Fruit fly (Drosophila melanogaster) whole organism, prepupa: ENCODE data around the gene CG12535.

Experiments used
- Blimp-1 ChIP-seq: fragments of 200-800 bp; sonication (Bioruptor generic); optimal IDR thresholded peaks from 3 replicates; lab custom pipeline; 2017; ENCODE audit warnings: missing biosample characterization, missing genetic modification characterization, mild to moderate bottlenecking, moderate library complexity, missing genetic modification reagents
- CG10669 ChIP-seq: fragments of 200-800 bp; sonication (Bioruptor generic); optimal IDR thresholded peaks from 3 replicates; lab custom pipeline; 2018; ENCODE audit warnings: missing biosample characterization, mild to moderate bottlenecking, missing genetic modification characterization, moderate library complexity
- CG11762 ChIP-seq: fragments of 200-800 bp; sonication (Bioruptor generic); optimal IDR thresholded peaks from 3 replicates; lab custom pipeline; 2016; ENCODE audit warnings: missing biosample characterization, missing genetic modification characterization; ENCODE audit not compliant: insufficient read depth
- CG11902 ChIP-seq: fragments of 200-800 bp; sonication (Bioruptor generic); optimal IDR thresholded peaks from 3 replicates; lab custom pipeline; 2016; ENCODE audit warnings: missing biosample characterization, missing genetic modification characterization
- CG15336 ChIP-seq: fragments of 200-800 bp; sonication (Bioruptor generic); IDR thresholded peaks from 2 replicates; pipeline ENCODE4 v1.3.6; 2022; ENCODE audit warnings: missing biosample characterization, missing genetic modification characterization
- CG1621 ChIP-seq: fragments of 200-800 bp; sonication (Bioruptor generic); optimal IDR thresholded peaks from 3 replicates; lab custom pipeline; 2018; ENCODE audit warnings: missing biosample characterization, mild to moderate bottlenecking, missing genetic modification characterization
- CG16779 ChIP-seq: fragments of 200-800 bp; sonication (Bioruptor generic); optimal IDR thresholded peaks from 3 replicates; lab custom pipeline; 2017; ENCODE audit warnings: missing biosample characterization, mild to moderate bottlenecking, missing genetic modification characterization
- CG3032 ChIP-seq: fragments of 200-800 bp; optimal IDR thresholded peaks from 2 replicates; lab custom pipeline; 2019; ENCODE audit warnings: missing biosample characterization, mild to moderate bottlenecking, missing genetic modification characterization, moderate library complexity
- CG31627 ChIP-seq: fragments of 200-800 bp; sonication (Bioruptor generic); optimal IDR thresholded peaks from 3 replicates; lab custom pipeline; 2016; ENCODE audit warnings: missing biosample characterization, missing genetic modification characterization
- CG32006 ChIP-seq: fragments of 200-800 bp; sonication (Bioruptor generic); optimal IDR thresholded peaks from 3 replicates; lab custom pipeline; 2017; ENCODE audit warnings: missing biosample characterization, mild to moderate bottlenecking, missing genetic modification characterization
- CG34406 ChIP-seq: fragments of 200-800 bp; sonication (Bioruptor generic); optimal IDR thresholded peaks from 3 replicates; lab custom pipeline; 2016; ENCODE audit warnings: missing biosample characterization, missing genetic modification characterization
- CG6163 ChIP-seq: fragments of 200-800 bp; sonication (Bioruptor generic); IDR thresholded peaks from 3 replicates; pipeline ENCODE4 v1.3.6; 2022; ENCODE audit warnings: missing biosample characterization, missing genetic modification characterization
- CG6276 ChIP-seq: fragments of 200-800 bp; sonication (Bioruptor generic); optimal IDR thresholded peaks from 2 replicates; lab custom pipeline; 2017; ENCODE audit warnings: missing biosample characterization, mild to moderate bottlenecking, missing genetic modification characterization
- CG6808 ChIP-seq: fragments of 200-800 bp; sonication (Bioruptor generic); optimal IDR thresholded peaks from 3 replicates; lab custom pipeline; 2017; ENCODE audit warnings: missing biosample characterization, missing genetic modification characterization, mild to moderate bottlenecking, moderate library complexity, missing genetic modification reagents
- CG7368 ChIP-seq: fragments of 200-800 bp; sonication (Bioruptor generic); optimal IDR thresholded peaks from 3 replicates; lab custom pipeline; 2016; ENCODE audit warnings: missing biosample characterization, missing genetic modification characterization
- CG8119 ChIP-seq: fragments of 200-800 bp; sonication (Bioruptor generic); IDR thresholded peaks from 3 replicates; pipeline ENCODE4 v1.3.6; 2022; ENCODE audit warnings: missing biosample characterization, missing genetic modification characterization
- CG8319 ChIP-seq: fragments of 200-800 bp; sonication (Bioruptor generic); optimal IDR thresholded peaks from 3 replicates; lab custom pipeline; 2016; ENCODE audit warnings: missing biosample characterization, missing genetic modification characterization
- CG8632 ChIP-seq: fragments of 200-800 bp; sonication (Bioruptor generic); optimal IDR thresholded peaks from 3 replicates; lab custom pipeline; 2016; ENCODE audit warnings: missing biosample characterization, missing genetic modification characterization
- CG9139 ChIP-seq: fragments of 200-800 bp; sonication (Bioruptor generic); optimal IDR thresholded peaks from 3 replicates; lab custom pipeline; 2017; ENCODE audit warnings: missing biosample characterization, mild to moderate bottlenecking, missing genetic modification characterization
- Eip75B ChIP-seq: fragments of 200-800 bp; sonication (Bioruptor generic); optimal IDR thresholded peaks from 3 replicates; lab custom pipeline; 2016; ENCODE audit warnings: missing biosample characterization, missing genetic modification characterization
- Eip78C ChIP-seq: fragments of 200-800 bp; sonication (Bioruptor generic); peaks from one replicate; lab custom pipeline; 2016; ENCODE audit warnings: missing biosample characterization, missing genetic modification characterization
- Ets96B ChIP-seq: fragments of 200-800 bp; optimal IDR thresholded peaks from 2 replicates; lab custom pipeline; 2019; ENCODE audit warnings: missing biosample characterization, mild to moderate bottlenecking, missing genetic modification characterization, moderate library complexity
- Sox102F ChIP-seq: fragments of 200-800 bp; sonication (Bioruptor generic); optimal IDR thresholded peaks from 2 replicates; lab custom pipeline; 2016; ENCODE audit warnings: missing biosample characterization, mild to moderate bottlenecking, missing genetic modification characterization
- Sox14 ChIP-seq: fragments of 200-800 bp; sonication (Bioruptor generic); optimal IDR thresholded peaks from 3 replicates; lab custom pipeline; 2016; ENCODE audit warnings: missing biosample characterization, missing genetic modification characterization
- Sox15 ChIP-seq: fragments of 200-800 bp; sonication (Bioruptor generic); optimal IDR thresholded peaks from 3 replicates; lab custom pipeline; 2016; ENCODE audit warnings: missing biosample characterization, missing genetic modification characterization
- acj6 ChIP-seq: fragments of 200-800 bp; sonication (Bioruptor generic); optimal IDR thresholded peaks from 3 replicates; lab custom pipeline; 2016; ENCODE audit warnings: missing biosample characterization, missing genetic modification characterization
- dsx ChIP-seq: fragments of 200-800 bp; optimal IDR thresholded peaks from 3 replicates; lab custom pipeline; 2019; ENCODE audit warnings: missing biosample characterization, mild to moderate bottlenecking, missing genetic modification characterization, moderate library complexity; ENCODE audit not compliant: poor library complexity, severe bottlenecking
- eg ChIP-seq: fragments of 200-800 bp; sonication (Bioruptor generic); IDR thresholded peaks from 3 replicates; pipeline ENCODE4 v1.3.6; 2022; ENCODE audit warnings: missing biosample characterization, missing genetic modification characterization
- fkh ChIP-seq: fragments of 200-800 bp; sonication (Bioruptor generic); optimal IDR thresholded peaks from 3 replicates; lab custom pipeline; 2017; ENCODE audit warnings: missing biosample characterization, mild to moderate bottlenecking, missing genetic modification characterization, moderate library complexity
- lz ChIP-seq: fragments of 200-800 bp; sonication (Bioruptor generic); optimal IDR thresholded peaks from 3 replicates; lab custom pipeline; 2016; ENCODE audit warnings: missing biosample characterization, missing genetic modification characterization
- pdm3 ChIP-seq: fragments of 200-800 bp; sonication (Bioruptor generic); optimal IDR thresholded peaks from 3 replicates; lab custom pipeline; 2016; ENCODE audit warnings: missing biosample characterization, missing genetic modification characterization
- salr ChIP-seq, 2 experiments: fragments of 200-800 bp; sonication (Bioruptor generic); optimal IDR thresholded peaks; 3 replicates each; lab custom pipeline; 2016 to 2018; ENCODE audit warnings: missing biosample characterization in 2 of 2, missing genetic modification characterization in 2 of 2, mild to moderate bottlenecking in 1 of 2
- ss ChIP-seq, 2 experiments: fragments of 200-800 bp; sonication (Bioruptor generic); optimal IDR thresholded peaks; 2 replicates in 1 of 2; 3 replicates in 1 of 2; lab custom pipeline; 2017 to 2018; ENCODE audit warnings: mild to moderate bottlenecking in 2 of 2, missing biosample characterization in 2 of 2, missing genetic modification characterization in 2 of 2, moderate library complexity in 1 of 2
- svp ChIP-seq: fragments of 200-800 bp; sonication (Bioruptor generic); peaks from one replicate; lab custom pipeline; 2016; ENCODE audit warnings: missing biosample characterization, missing genetic modification characterization
- topi ChIP-seq: fragments of 200-800 bp; sonication (Bioruptor generic); optimal IDR thresholded peaks from 3 replicates; lab custom pipeline; 2016; ENCODE audit warnings: missing biosample characterization, missing genetic modification characterization
- vri ChIP-seq: fragments of 200-800 bp; sonication (Bioruptor generic); optimal IDR thresholded peaks from 3 replicates; lab custom pipeline; 2016; ENCODE audit warnings: missing biosample characterization, mild to moderate bottlenecking, missing genetic modification characterization

Gene CG12535

DNA sequence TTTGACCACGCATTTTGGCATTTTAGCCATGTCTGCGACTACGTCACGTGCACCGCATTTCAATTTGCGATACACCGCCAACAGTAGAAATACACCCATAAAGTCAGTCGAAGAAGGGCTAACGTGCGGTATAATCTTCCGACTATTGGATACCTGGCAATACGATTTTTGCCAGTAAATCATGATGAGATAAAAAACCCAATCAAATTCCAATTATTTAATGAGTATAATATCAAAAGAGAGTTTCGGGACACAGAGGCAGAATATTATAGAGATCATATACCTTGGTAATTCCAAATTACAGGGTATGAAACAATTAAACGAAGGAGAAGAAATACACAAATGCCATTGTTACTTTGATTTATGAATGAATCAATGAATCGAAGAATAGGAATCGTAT, 45.3 kb downstream of the CG12535 start (continued):
- TF ChIP-seq CG6276 (GFP tag; lab: Kevin White, UChicago), result no peak
- TF ChIP-seq CG1621 (tag; lab: Kevin White, UChicago), result no peak
- TF ChIP-seq CG32006 (GFP tag; lab: Kevin White, UChicago), result no peak
- TF ChIP-seq CG34406 (GFP tag; lab: Kevin White, UChicago), result no peak
- TF ChIP-seq salr (GFP tag; optimal IDR thresholded peaks at IDR 0.05; lab: Kevin White, UChicago), result no peak
- TF ChIP-seq Sox15, result no peak
- TF ChIP-seq acj6, result no peak

DNA sequence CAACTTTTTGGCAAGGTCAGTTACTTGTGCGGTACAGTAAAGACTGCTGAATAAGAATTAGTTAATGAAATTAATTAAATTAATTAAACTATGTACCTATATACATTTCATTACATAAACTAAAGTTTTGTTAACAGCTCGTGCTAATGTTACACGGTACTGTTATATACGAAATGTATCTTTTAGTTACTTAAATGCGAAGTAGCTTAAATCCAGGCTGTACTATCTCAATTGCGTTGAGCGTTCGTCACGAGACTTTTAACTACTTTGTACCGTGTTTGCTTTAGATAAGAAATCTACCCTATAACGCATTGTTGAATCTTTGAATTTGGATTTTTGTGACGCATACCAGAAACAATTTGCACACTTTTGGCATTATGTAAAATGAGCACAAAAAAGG, 49.5 kb downstream of the CG12535 start:
- no peak for TF ChIP-seq CG6276 (GFP tag; lab: Kevin White, UChicago)
- no peak for TF ChIP-seq Blimp-1 (GFP tag; lab: Kevin White, UChicago)
- TF ChIP-seq CG8632 (GFP tag; lab: Kevin White, UChicago), result no peak
- no peak for TF ChIP-seq CG32006 (GFP tag; lab: Kevin White, UChicago)
- peak; percentile 49 for TF ChIP-seq fkh (GFP tag; lab: Kevin White, UChicago)
- no peak for TF ChIP-seq dsx (GFP tag; lab: Kevin White, UChicago)

DNA sequence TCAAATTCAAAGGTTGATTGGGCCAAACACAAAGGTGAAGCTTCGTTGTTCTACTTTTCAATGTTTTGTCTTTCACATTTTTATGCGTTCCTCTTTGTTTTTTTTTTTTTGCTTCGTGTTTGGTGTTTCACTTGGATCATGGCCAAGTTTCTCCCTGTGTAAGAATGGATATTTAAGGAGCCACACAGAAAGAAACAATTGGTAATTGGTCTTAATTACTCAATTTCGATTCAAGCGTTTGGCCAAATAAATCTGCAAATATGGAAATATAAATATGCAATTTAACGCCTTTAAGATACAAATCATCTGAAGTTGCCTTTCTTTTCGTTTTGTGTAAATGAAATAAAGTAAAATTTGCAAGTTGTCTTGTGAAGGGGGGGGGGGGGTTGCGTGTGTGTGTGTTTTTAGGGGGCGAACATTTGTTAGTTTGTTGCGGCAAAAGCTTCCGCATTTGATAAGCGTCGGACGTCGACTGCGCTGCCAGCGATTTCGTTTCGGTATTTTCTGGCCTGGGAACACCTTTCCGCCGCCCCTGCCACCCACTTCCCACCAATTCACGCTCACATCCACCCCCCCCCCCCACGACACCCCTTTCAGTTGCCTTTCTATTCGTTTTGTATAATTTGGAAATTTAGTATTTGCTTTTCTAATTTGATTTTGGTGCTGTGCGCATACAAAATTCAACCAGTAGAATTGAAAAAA, 50.0 kb downstream of the CG12535 start:
- TF ChIP-seq CG16779 (tag; lab: Kevin White, UChicago) (no peak), CG6163 (GFP tag; lab: Robert Waterston, UW) (no peak)

DNA sequence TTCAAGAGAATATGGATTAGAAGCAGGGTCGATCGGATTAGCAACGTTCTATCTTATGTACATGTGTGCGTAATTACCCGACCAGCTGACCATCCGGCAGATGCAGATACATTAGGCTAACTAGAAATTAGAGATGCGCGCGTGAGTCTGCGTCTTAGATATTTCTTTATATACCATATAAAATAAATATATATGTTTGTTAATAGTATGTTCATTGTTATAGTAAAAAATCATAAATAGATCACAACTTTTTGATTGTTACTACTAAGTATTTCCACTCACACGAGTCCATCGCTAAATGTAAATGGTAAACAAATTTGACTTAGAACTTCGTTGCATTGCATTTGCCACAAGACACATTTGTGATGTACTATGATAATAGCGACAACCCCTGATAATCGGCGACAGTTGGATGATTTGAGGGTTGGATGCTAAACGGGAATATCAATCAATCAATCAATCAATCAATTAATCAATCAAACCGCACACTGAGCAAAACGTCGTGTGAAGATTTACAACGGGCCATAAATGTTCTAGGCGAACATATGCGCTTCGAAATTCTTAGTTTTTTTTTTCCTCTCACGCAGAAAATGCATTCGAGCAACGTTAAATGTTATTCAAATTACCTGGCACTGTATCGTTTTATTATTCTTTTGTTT, 51.8 kb downstream of the CG12535 start:
- TF ChIP-seq CG8319 (GFP tag; lab: Kevin White, UChicago) (no peak), CG15336 (peak; percentile 43), CG6163 (GFP tag; lab: Robert Waterston, UW) (0 out of 3 replicates have a peak, but pooled peaks have one; percentile 19), svp (GFP tag; lab: Kevin White, UChicago) (no peak), CG8632 (GFP tag; lab: Kevin White, UChicago) (no peak), eg (GFP tag; lab: Robert Waterston, UW) (peak; percentile 46; the same call in 2 of the 3 replicates), CG8119 (GFP tag; lab: Robert Waterston, UW) (peak; percentile 33; the same call in 1 of the 3 replicates), Eip78C (GFP tag; lab: Kevin White, UChicago) (no peak)

DNA sequence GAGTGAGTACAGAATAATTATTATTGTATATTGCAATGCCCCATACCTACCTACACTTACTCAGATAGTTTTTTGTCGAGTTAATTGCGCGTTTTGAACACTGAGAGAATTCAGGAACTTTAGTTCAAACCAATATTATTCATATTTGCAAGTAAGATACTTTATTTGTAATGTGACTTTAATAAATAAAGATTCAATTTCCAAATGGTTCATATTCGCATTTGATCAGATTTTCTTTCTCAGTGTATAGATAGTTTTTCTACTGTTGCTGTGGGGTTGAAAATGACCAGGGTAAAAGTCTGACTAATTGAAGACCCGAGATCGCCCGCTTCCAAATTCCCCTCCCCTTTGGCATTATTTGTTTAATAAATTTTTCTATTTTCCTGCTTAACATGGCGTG, 54.6 kb downstream of the CG12535 start:
- TF ChIP-seq CG16779 (tag; lab: Kevin White, UChicago) (no peak), topi (no peak), CG6808 (no peak), CG9139 (no peak), Blimp-1 (GFP tag; lab: Kevin White, UChicago) (no peak), CG8119 (GFP tag; lab: Robert Waterston, UW) (no peak)

DNA sequence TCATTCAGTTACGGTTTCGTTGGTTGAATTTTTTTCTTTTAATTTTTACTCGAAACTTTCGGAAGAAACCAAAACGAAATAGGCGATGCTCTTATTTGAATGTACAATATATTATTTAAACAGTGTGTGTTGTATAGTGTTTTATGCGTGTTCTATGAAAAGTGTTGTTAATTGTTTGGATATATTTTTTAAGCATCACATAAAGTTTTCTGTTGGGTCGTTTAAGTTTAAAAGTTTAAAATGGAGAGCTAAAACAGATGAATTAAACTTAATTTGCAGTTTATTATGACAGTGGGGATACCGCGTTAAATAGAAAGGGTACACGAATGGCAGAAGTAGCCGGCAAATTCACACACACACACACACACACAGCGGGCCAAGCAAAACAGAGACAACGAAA, 58.9 kb downstream of the CG12535 start:
- TF ChIP-seq acj6 (peak; percentile 24), Blimp-1 (GFP tag; lab: Kevin White, UChicago) (no peak), dsx (GFP tag; lab: Kevin White, UChicago) (no peak), CG10669 (peak; percentile 18), CG8119 (GFP tag; lab: Robert Waterston, UW) (0 out of 3 replicates have a peak, but pooled peaks have one; percentile 22), ss (GFP tag; optimal IDR thresholded peaks at IDR 0.05; lab: Kevin White, UChicago) (no peak), CG8319 (GFP tag; lab: Kevin White, UChicago) (no peak), eg (GFP tag; lab: Robert Waterston, UW) (no peak), Sox102F (peak; percentile 25), CG11762 (GFP tag; lab: Kevin White, UChicago) (no peak), pdm3 (GFP tag; lab: Kevin White, UChicago) (peak; percentile 43), topi (peak; percentile 44), CG3032 (tag; lab: Kevin White, UChicago) (no peak), CG16779 (tag; lab: Kevin White, UChicago) (no peak), CG7368 (GFP tag; lab: Kevin White, UChicago) (peak; percentile 36), Eip78C (GFP tag; lab: Kevin White, UChicago) (peak; percentile 89), CG6163 (GFP tag; lab: Robert Waterston, UW) (no peak; the same call in 2 of the 3 replicates), lz (GFP tag; lab: Kevin White, UChicago) (peak; percentile 17), CG34406 (GFP tag; lab: Kevin White, UChicago) (peak; percentile 54), Sox14 (GFP tag; lab: Kevin White, UChicago) (peak; percentile 17), CG11902 (GFP tag; lab: Kevin White, UChicago) (no peak), CG31627 (GFP tag; lab: Kevin White, UChicago) (peak; percentile 26), Eip75B (peak; percentile 24), vri (GFP tag; lab: Kevin White, UChicago) (peak; percentile 28), Ets96B (tag; lab: Kevin White, UChicago) (no peak)
